Fruit fly (Drosophila melanogaster) whole organism, wandering third instar larva: ENCODE data around the gene Cont.

Experiments
- Abd-B ChIP-seq: fragments of >200 bp; optimal IDR thresholded peaks from 2 replicates; lab custom pipeline; 2017; ENCODE audit warnings: missing biosample characterization, missing genetic modification characterization
- CG32264 ChIP-seq: fragments of 200-800 bp; sonication (Bioruptor generic); optimal IDR thresholded peaks from 2 replicates; lab custom pipeline; 2016; ENCODE audit warnings: missing biosample characterization, missing genetic modification characterization
- CrebA ChIP-seq: fragments of 200-800 bp; sonication (Bioruptor generic); optimal IDR thresholded peaks from 2 replicates; lab custom pipeline; 2016; ENCODE audit warnings: missing biosample characterization, mild to moderate bottlenecking, missing genetic modification characterization, borderline replicate concordance
- Dfd ChIP-seq: fragments of >200 bp; optimal IDR thresholded peaks from 2 replicates; lab custom pipeline; 2017; ENCODE audit warnings: missing biosample characterization, missing genetic modification characterization
- Dif ChIP-seq: fragments of 200-275, 200-300 bp; sonication (Bioruptor generic); optimal IDR thresholded peaks from 2 replicates; lab custom pipeline; 2018; ENCODE audit warnings: missing biosample characterization, missing genetic modification characterization; ENCODE audit not compliant: partially characterized antibody
- HLH106 ChIP-seq: fragments of 200-800 bp; optimal IDR thresholded peaks from 3 replicates; lab custom pipeline; 2019; ENCODE audit warnings: missing biosample characterization, mild to moderate bottlenecking, missing genetic modification characterization, moderate library complexity
- Hnf4 ChIP-seq: fragments of 200-800 bp; sonication (Bioruptor generic); optimal IDR thresholded peaks from 2 replicates; lab custom pipeline; 2016; ENCODE audit warnings: missing biosample characterization, mild to moderate bottlenecking, missing genetic modification characterization
- Hr78 ChIP-seq: fragments of >200 bp; optimal IDR thresholded peaks from 2 replicates; lab custom pipeline; 2017; ENCODE audit warnings: missing biosample characterization, missing genetic modification characterization
- Hr83 ChIP-seq: fragments of 200-300 bp; sonication (Bioruptor generic); optimal IDR thresholded peaks from 2 replicates; lab custom pipeline; 2016; ENCODE audit warnings: missing biosample characterization, mild to moderate bottlenecking, missing genetic modification characterization, moderate library complexity; ENCODE audit not compliant: poor library complexity, severe bottlenecking
- Jra ChIP-seq: sonication (Bioruptor generic); optimal IDR thresholded peaks from 2 replicates; lab custom pipeline; 2016; ENCODE audit warnings: missing biosample characterization, missing genetic modification characterization
- Mio ChIP-seq: sonication (Bioruptor generic); optimal IDR thresholded peaks from 2 replicates; lab custom pipeline; 2016; ENCODE audit warnings: missing biosample characterization, missing genetic modification characterization
- Myc ChIP-seq: fragments of >200 bp; optimal IDR thresholded peaks from 2 replicates; lab custom pipeline; 2017
- N ChIP-seq: fragments of >200 bp; optimal IDR thresholded peaks from 2 replicates; lab custom pipeline; 2018; ENCODE audit warnings: missing biosample characterization, missing external identifiers, missing genetic modification characterization
- Rel ChIP-seq, 2 experiments: fragments of 200-800 bp; sonication (Bioruptor generic) in 1 of 2; optimal IDR thresholded peaks; 2 replicates in 1 of 2; 3 replicates in 1 of 2; lab custom pipeline; 2016 to 2019; ENCODE audit warnings: mild to moderate bottlenecking in 2 of 2, missing biosample characterization in 2 of 2, missing genetic modification characterization in 2 of 2, moderate library complexity in 1 of 2
- Sp1 ChIP-seq: fragments of 200-800 bp; sonication (Bioruptor generic); optimal IDR thresholded peaks from 3 replicates; lab custom pipeline; 2019; ENCODE audit warnings: missing biosample characterization, mild to moderate bottlenecking, missing genetic modification characterization, moderate library complexity
- Vsx2 ChIP-seq: fragments of 200-300, 225-300 bp; sonication (Bioruptor generic); optimal IDR thresholded peaks from 2 replicates; lab custom pipeline; 2018; ENCODE audit warnings: missing biosample characterization, missing genetic modification characterization; ENCODE audit not compliant: partially characterized antibody
- br ChIP-seq: fragments of 200-800 bp; sonication (Bioruptor generic); optimal IDR thresholded peaks from 2 replicates; lab custom pipeline; 2016; ENCODE audit warnings: missing biosample characterization, missing genetic modification characterization
- brk ChIP-seq: fragments of 200-800 bp; sonication (Bioruptor generic); optimal IDR thresholded peaks from 2 replicates; lab custom pipeline; 2016; ENCODE audit warnings: missing biosample characterization, mild to moderate bottlenecking, missing genetic modification characterization
- dl ChIP-seq, 2 experiments: fragments of 175-275, 200-275 bp in 1 of 2; fragments of 200-275 bp in 1 of 2; sonication (Bioruptor generic); optimal IDR thresholded peaks; lab custom pipeline; 2018; ENCODE audit warnings: mild to moderate bottlenecking in 2 of 2, missing biosample characterization in 2 of 2, missing genetic modification characterization in 2 of 2, moderate library complexity in 2 of 2; ENCODE audit not compliant: partially characterized antibody in 2 of 2, insufficient read depth in 1 of 2
- dmrt93B ChIP-seq: fragments of 200-800 bp; sonication (Bioruptor generic); optimal IDR thresholded peaks from 2 replicates; lab custom pipeline; 2018; ENCODE audit warnings: missing biosample characterization, mild to moderate bottlenecking, missing genetic modification characterization
- dsf ChIP-seq: sonication (Bioruptor generic); optimal IDR thresholded peaks from 2 replicates; lab custom pipeline; 2016; ENCODE audit warnings: missing biosample characterization, missing genetic modification characterization, borderline replicate concordance
- ey ChIP-seq: fragments of 200-800 bp; sonication (Bioruptor generic); optimal IDR thresholded peaks from 2 replicates; lab custom pipeline; 2016; ENCODE audit warnings: missing biosample characterization, missing genetic modification characterization
- fru ChIP-seq: fragments of 200-800 bp; sonication (Bioruptor generic); optimal IDR thresholded peaks from 3 replicates; lab custom pipeline; 2016; ENCODE audit warnings: missing biosample characterization, mild to moderate bottlenecking, missing genetic modification characterization
- h ChIP-seq: fragments of 200-800 bp; sonication (Bioruptor generic); optimal IDR thresholded peaks from 3 replicates; lab custom pipeline; 2016; ENCODE audit warnings: missing biosample characterization, mild to moderate bottlenecking, missing genetic modification characterization
- jim ChIP-seq: fragments of 175-275, 200-325 bp; sonication (Bioruptor generic); optimal IDR thresholded peaks from 2 replicates; lab custom pipeline; 2016; ENCODE audit warnings: missing biosample characterization, mild to moderate bottlenecking, missing genetic modification characterization
- lola ChIP-seq: fragments of >200 bp; optimal IDR thresholded peaks from 2 replicates; lab custom pipeline; 2017; ENCODE audit warnings: missing biosample characterization, missing genetic modification characterization
- pan ChIP-seq: fragments of >200 bp; optimal IDR thresholded peaks from 2 replicates; lab custom pipeline; 2017
- psq ChIP-seq: fragments of 200-800 bp; sonication (Bioruptor generic); optimal IDR thresholded peaks from 3 replicates; lab custom pipeline; 2017; ENCODE audit warnings: missing biosample characterization, mild to moderate bottlenecking, missing genetic modification characterization, moderate library complexity
- rgr ChIP-seq: fragments of 200-800 bp; sonication (Bioruptor generic); optimal IDR thresholded peaks from 3 replicates; lab custom pipeline; 2016; ENCODE audit warnings: missing biosample characterization, mild to moderate bottlenecking, missing genetic modification characterization
- sage ChIP-seq: fragments of 200-800 bp; sonication (Bioruptor generic); optimal IDR thresholded peaks from 2 replicates; lab custom pipeline; 2016; ENCODE audit warnings: missing biosample characterization, mild to moderate bottlenecking, missing genetic modification characterization
- tai ChIP-seq: sonication (Bioruptor generic); optimal IDR thresholded peaks from 2 replicates; lab custom pipeline; 2016; ENCODE audit warnings: missing biosample characterization, missing genetic modification characterization
- usp ChIP-seq: fragments of >200 bp; optimal IDR thresholded peaks from 2 replicates; lab custom pipeline; 2017; ENCODE audit warnings: missing biosample characterization, missing genetic modification characterization
- woc ChIP-seq: sonication (Bioruptor generic); optimal IDR thresholded peaks from 2 replicates; lab custom pipeline; 2016; ENCODE audit warnings: missing biosample characterization, mild to moderate bottlenecking, missing genetic modification characterization

Cont gene

DNA sequence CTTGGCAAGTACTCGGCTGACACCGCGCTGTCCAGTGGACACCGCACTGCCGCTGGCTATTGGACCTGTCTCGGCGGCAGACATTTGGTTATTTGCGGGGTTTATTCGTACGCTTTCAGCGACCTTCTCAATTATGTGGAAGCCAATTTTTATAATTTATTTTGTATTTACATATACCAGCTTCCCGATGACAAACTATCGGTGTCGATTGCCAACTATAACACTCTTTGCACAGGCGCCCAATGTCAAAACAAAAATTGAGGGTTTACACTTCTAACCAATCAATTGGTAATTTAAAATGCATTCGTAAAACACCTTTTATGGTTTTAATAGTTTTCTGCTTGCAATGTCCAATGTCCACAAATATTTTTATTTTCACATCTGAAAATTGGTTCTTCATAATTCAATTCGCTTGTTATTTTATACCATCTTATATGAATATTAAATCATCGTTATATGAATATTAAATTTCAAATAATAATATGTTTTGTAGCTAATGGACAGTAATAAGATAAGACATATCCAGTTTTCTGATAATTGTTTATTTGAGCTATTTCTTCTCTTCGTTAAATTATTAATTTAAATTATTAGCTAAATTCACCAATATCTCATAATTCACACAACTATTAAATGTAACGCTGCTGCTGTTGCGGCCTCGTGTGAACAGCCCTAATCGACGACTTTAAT, 18.8 kb downstream of the Cont start:
- TF ChIP-seq dmrt93B (GFP tag; lab: Kevin White, UChicago) = peak; percentile 16
- no peak for TF ChIP-seq CG32264
- peak; percentile 48 for TF ChIP-seq Abd-B (GFP tag; lab: Kevin White, UChicago)
- no peak for TF ChIP-seq Jra (GFP tag; lab: Kevin White, UChicago)
- TF ChIP-seq psq (GFP tag; lab: Kevin White, UChicago) = peak; percentile 65
- peak; percentile 67 for TF ChIP-seq Hr78
- TF ChIP-seq h (GFP tag; lab: Kevin White, UChicago) = peak; percentile 11
- peak; percentile 28 for TF ChIP-seq HLH106
- TF ChIP-seq sage = no peak
- TF ChIP-seq dsf (GFP tag; lab: Kevin White, UChicago) = no peak
- TF ChIP-seq N (GFP tag; lab: Kevin White, UChicago) = peak; percentile 88
- TF ChIP-seq woc = peak; percentile 62
- no peak for TF ChIP-seq pan (lab: Kevin White, UChicago)
- TF ChIP-seq Dfd = no peak

DNA sequence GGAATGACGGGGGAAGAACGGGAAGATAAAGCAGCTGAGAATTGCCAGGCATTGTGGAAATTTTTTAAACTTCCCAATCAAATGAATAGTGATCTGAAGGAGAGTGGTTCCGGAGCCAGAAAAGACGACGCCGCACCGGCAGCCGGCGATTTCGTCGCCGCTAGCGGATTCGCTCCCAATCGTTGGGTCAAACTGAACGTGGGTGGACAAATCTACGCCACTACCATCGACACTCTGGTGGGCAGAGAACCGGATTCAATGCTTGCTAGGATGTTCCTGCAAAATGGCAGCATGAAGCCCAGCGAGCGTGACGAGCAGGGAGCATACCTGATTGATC, 19.4 kb downstream of the Cont start, which contains the start of gene CG14647:
CG14647 (plus strand) TSS at position 14 of the 337 bp plus-strand sequence.
- no peak for TF ChIP-seq jim (GFP tag; lab: Kevin White, UChicago)
- TF ChIP-seq Mio (GFP tag; lab: Kevin White, UChicago) = no peak
- TF ChIP-seq Rel (GFP tag; optimal IDR thresholded peaks at IDR 0.05; lab: Kevin White, UChicago) = no peak
- peak; percentile 96 for TF ChIP-seq Rel (tag; optimal IDR thresholded peaks at IDR 0.05; lab: Kevin White, UChicago)

DNA sequence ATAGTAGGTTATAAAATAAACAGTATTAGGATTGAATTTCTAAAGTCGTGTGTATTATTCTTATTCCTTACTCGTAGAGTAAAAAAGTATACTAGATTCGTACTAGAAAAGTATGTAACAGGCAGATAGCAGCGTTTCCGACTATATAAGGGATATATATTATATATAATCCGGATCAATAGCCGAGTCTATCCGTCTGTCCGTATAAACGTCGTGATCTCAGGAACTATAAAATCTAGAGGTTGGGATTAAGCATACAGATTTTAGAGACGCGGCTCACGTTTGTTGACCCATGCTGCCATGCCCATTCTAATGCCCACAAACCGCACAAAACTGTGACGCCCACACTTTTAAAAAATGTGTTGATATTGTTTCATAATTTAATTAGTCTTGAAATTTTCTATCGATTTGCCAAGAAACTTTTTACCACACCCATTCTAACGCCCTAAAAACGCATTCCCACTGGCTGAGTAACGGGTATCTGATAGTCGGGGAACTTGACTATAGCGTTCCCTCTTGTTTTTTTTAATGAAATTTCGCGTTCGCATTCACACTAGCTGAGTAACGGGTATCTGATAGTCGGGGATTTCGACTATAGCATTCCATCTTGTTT, 21.0 kb downstream of the Cont start, which contains the start of gene CG9853:
CG9853 (minus strand) TSS at position 51 of the 613 bp plus-strand sequence.
- TF ChIP-seq Mio (GFP tag; lab: Kevin White, UChicago) (no peak), Dfd (peak; percentile 92)

DNA sequence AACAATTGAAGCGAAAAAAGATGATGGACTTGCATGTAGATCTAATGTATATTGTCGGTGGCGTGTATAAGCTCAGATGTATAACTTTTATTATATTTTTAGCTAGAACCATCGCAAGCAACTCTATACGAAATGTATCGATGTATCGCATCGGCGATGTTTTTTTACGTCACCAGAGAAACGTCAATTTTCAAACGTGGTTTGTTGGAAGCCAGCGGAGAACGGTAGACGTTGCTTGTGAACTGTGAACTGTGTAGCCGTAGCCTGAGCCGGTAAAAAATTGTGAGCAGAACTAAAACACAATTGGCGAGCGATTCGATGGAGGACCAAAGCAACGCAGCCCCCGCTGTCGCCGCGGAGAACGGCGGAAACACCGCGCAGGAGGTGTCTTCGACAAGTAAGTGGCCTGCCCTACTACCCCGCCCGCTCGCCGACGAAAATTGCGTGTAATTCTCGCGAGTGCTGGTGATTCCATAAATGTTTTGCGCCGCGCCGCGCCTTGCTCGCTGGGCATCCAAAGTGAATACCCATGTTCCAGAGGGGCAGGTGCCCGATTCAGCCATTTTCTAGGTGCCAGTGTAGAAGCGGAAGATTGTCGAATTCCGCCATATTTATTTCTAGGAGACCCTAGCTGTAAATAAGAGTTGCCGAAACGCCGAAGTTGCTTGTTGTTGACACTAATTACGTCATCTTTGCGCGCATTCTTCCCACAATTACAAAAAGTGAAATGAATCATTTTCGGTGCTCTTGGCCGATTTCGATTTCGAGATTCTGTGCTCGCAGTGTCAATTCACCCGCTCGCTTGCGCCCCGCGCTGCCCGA, 22.0 kb downstream of the Cont start, which contains the start of gene lost:
lost (plus strand) TSS at position 193 of the 822 bp plus-strand sequence.
- TF ChIP-seq usp (no peak), jim (GFP tag; lab: Kevin White, UChicago) (no peak), Sp1 (GFP tag; lab: Kevin White, UChicago) (peak; percentile 1), Hr83 (GFP tag; lab: Kevin White, UChicago) (peak; percentile 66), woc (peak; percentile 44), lola (GFP tag; lab: Kevin White, UChicago) (no peak), CG32264 (no peak), fru (GFP tag; lab: Kevin White, UChicago) (no peak), dl (GFP tag; optimal IDR thresholded peaks at IDR 0.05; lab: Kevin White, UChicago; ENCODE audit: insufficient read depth in 1 of 2, partially characterized antibody in 2 of 2) (no peak), h (GFP tag; lab: Kevin White, UChicago) (no peak), pan (lab: Kevin White, UChicago) (no peak), Vsx2 (no peak), N (GFP tag; lab: Kevin White, UChicago) (no peak), Abd-B (GFP tag; lab: Kevin White, UChicago) (no peak), Rel (GFP tag; optimal IDR thresholded peaks at IDR 0.05; lab: Kevin White, UChicago) (no peak), Rel (tag; optimal IDR thresholded peaks at IDR 0.05; lab: Kevin White, UChicago) (peak; percentile 58), br (no peak), rgr (GFP tag; lab: Kevin White, UChicago) (peak; percentile 43), CrebA (no peak), tai (GFP tag; lab: Kevin White, UChicago) (no peak), ey (GFP tag; lab: Kevin White, UChicago) (no peak), sage (no peak), Mio (GFP tag; lab: Kevin White, UChicago) (no peak), Dif (GFP tag; lab: Kevin White, UChicago) (peak; percentile 57), Hnf4 (GFP tag; lab: Kevin White, UChicago) (peak; percentile 60), psq (GFP tag; lab: Kevin White, UChicago) (no peak), dsf (GFP tag; lab: Kevin White, UChicago) (peak; percentile 25), Jra (GFP tag; lab: Kevin White, UChicago) (no peak), Hr78 (no peak), Dfd (no peak), Myc (peak; percentile 68), brk (GFP tag; lab: Kevin White, UChicago) (no peak), HLH106 (peak; percentile 29)
